Fruit fly (Drosophila melanogaster) whole organism, adult: ENCODE measurements around the gene Calx.

Experiments
- CG11617 ChIP-seq: fragments of 200-800 bp; sonication (Bioruptor generic); optimal IDR thresholded peaks from 2 replicates; lab custom pipeline; 2017; ENCODE audit warnings: mild to moderate bottlenecking, missing biosample characterization, missing genetic modification reagents, missing genetic modification characterization
- CG14711 ChIP-seq: fragments of 200-800 bp; sonication (Bioruptor generic); optimal IDR thresholded peaks from 2 replicates; lab custom pipeline; 2018; ENCODE audit warnings: missing biosample characterization, mild to moderate bottlenecking, missing genetic modification characterization, moderate library complexity
- cic ChIP-seq: fragments of 200-800 bp; sonication (Bioruptor generic); optimal IDR thresholded peaks from 2 replicates; lab custom pipeline; 2017; ENCODE audit warnings: missing biosample characterization, mild to moderate bottlenecking, missing genetic modification characterization, moderate library complexity
- kay ChIP-seq: fragments of 200-800 bp; sonication (Bioruptor generic); peaks from one replicate; lab custom pipeline; 2016; ENCODE audit warnings: missing biosample characterization, missing genetic modification characterization, borderline replicate concordance

DNA sequence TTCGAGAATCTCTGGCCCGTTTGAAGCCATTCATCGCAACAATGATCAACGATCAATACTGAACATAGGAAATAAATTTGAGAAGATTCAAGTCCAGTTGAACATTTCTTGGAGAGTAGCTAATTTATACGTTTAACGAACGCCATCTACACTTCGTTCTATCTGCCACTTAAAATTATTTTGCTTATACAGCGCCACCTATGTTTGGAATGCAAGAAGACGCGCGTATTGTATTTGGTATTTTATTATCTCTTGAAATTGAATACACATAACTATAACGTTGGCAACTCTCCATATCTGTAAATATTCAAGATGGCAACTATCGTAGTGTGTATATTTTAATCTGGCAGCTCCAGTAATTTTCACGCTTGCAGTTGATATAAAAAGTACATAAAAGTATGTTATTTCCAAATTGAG, 30.0 kb upstream of the Calx start:
- TF ChIP-seq kay (GFP tag; lab: Kevin White, UChicago) (no peak), CG14711 (tag; lab: Kevin White, UChicago) (peak; percentile 34), cic (GFP tag; lab: Kevin White, UChicago) (no peak), CG11617 (no peak)
